Fruit fly (Drosophila melanogaster): Measurements from ENCODE around the gene CG9917.

- no peak for TF ChIP-seq usp (GFP tag; optimal IDR thresholded peaks at IDR 0.05)
- TF ChIP-seq psq (optimal IDR thresholded peaks at IDR 0.05) = no peak
- TF ChIP-seq Dll (optimal IDR thresholded peaks at IDR 0.05) = no peak
- no peak for TF ChIP-seq pan (optimal IDR thresholded peaks at IDR 0.05)
These were observed 14.6 kb downstream of the CG9917 start, which contains the start of gene Had1 for dm6 chrX:16308310-16308918.
